Worm (Caenorhabditis elegans): ENCODE data around the gene Y59E9AL.36.

Y59E9AL.36 gene

DNA sequence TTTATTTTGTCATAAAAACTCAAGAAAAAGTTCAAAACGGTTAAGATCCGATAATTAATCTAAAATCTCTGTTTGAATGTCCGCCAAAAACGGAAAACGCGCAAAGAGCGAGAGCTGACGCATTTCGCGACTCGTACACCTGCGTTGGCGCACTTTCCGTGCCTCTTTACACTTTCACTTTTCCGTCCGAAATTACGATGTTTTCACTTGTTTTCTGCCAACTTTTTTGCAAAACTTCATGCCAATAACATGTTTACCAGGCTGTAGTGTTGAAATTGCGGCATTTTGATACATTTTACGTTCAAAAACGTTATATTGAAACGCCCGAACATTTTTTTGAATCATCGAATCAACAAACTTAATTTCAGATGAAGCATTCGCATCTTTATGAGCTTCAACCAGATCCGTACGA is 25.5 kb downstream of the Y59E9AL.36 start, which contains the start of gene W03F8.4 (continued):
- TF ChIP-seq R02D3.7 (tag; optimal IDR thresholded peaks at IDR 0.05) (peak; percentile 76), ceh-16 (tag; optimal IDR thresholded peaks at IDR 0.05) (peak; percentile 82), ceh-82 (tag; optimal IDR thresholded peaks at IDR 0.05) (peak; percentile 63), skn-1 (tag; optimal IDR thresholded peaks at IDR 0.05) (peak; percentile 59), nhr-25 (tag; optimal IDR thresholded peaks at IDR 0.05) (peak; percentile 96), sma-9 (GFP tag; optimal IDR thresholded peaks at IDR 0.05) (peak; percentile 96), sma-9 (tag; optimal IDR thresholded peaks at IDR 0.05) (no peak), F13H6.1 (tag; optimal IDR thresholded peaks at IDR 0.05) (peak; percentile 93), aly-2 (tag; optimal IDR thresholded peaks at IDR 0.05) (no peak), ztf-1 (GFP tag; conservative IDR thresholded peaks at IDR 0.05) (no peak), nhr-12 (tag; optimal IDR thresholded peaks at IDR 0.05) (peak; percentile 51), alr-1 (tag; optimal IDR thresholded peaks at IDR 0.05) (no peak), peb-1 (tag; optimal IDR thresholded peaks at IDR 0.05) (no peak), Y55F3AM.14 (GFP tag; optimal IDR thresholded peaks at IDR 0.05) (peak; percentile 72), sma-3 (GFP tag; optimal IDR thresholded peaks at IDR 0.05) (peak; percentile 97), egl-27 (tag; optimal IDR thresholded peaks at IDR 0.05) (peak; percentile 68)

DNA sequence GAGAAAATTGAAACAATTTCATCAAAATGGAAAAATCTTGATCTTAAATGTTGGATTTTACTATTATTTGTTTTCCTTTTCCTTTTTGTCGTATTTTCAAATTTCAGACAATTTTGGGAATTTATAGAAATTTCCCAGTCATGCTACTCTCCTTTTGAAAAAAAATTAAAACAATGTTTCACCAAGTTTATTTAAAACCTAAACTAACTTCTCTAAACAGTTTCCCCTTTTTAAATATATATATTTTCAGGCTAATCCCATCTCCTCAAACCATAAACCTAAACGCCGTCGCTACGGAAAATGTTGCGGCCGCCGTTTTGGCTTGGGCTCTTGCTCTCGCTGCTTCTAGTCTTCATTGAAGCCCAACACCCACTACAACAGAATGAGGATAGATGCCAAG is 36.2 kb downstream of the Y59E9AL.36 start, which contains the start of gene lam-1:
Gene lam-1 (plus strand): TSS at position 301 of the 400 bp plus-strand sequence.
- TF ChIP-seq nhr-237 (tag; optimal IDR thresholded peaks at IDR 0.05) (no peak), sem-4 (tag; optimal IDR thresholded peaks at IDR 0.05) (no peak), snpc-4 (tag; optimal IDR thresholded peaks at IDR 0.05) (no peak)

DNA sequence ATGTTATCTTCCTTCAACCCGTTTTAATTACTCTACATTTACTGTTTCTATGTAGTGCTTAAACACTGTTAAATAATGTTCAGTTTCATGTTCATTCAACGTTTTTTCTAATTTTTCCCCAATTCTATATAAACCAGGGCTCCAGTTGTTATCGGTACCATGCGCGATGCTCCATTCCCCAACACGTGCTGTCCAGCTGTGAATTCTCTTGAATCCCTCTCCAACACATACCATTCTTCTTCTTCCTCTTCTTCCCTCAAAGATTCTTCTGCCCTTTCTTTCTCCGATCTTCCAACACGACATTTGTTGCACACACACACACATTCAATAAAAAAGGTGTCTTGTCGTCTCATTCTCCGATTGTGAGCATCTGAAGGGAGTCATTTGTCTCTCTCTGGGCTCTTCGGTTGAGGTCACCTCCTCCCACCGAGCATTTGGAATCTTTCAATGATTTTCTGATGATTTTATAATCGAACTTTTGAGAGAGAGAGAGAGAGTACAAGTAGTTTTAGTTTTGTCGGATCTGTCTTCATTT is 37.2 kb downstream of the Y59E9AL.36 start:
- TF ChIP-seq blmp-1 (tag; optimal IDR thresholded peaks at IDR 0.05; ENCODE audit: insufficient read depth) (no peak), nhr-6 (tag; optimal IDR thresholded peaks at IDR 0.05) (no peak), lin-11 (tag; optimal IDR thresholded peaks at IDR 0.05) (no peak), nhr-23 (tag; optimal IDR thresholded peaks at IDR 0.05) (no peak), crh-2 (tag; optimal IDR thresholded peaks at IDR 0.05) (no peak), nhr-129 (tag; optimal IDR thresholded peaks at IDR 0.05) (peak; percentile 3), ama-1 (optimal IDR thresholded peaks at IDR 0.05) (no peak), ceh-82 (tag; optimal IDR thresholded peaks at IDR 0.05) (no peak), ztf-11 (tag; optimal IDR thresholded peaks at IDR 0.05) (no peak), ceh-16 (tag; optimal IDR thresholded peaks at IDR 0.05) (no peak), F13H6.1 (tag; optimal IDR thresholded peaks at IDR 0.05) (peak; percentile 9), unc-62 (GFP tag; optimal IDR thresholded peaks at IDR 0.05) (no peak), sma-3 (GFP tag; optimal IDR thresholded peaks at IDR 0.05) (no peak), ztf-1 (GFP tag; conservative IDR thresholded peaks at IDR 0.05) (no peak)

- TF ChIP-seq nhr-129 (tag; optimal IDR thresholded peaks at IDR 0.05): peak; percentile 68
- no peak for TF ChIP-seq unc-62 (GFP tag; optimal IDR thresholded peaks at IDR 0.05)
- no peak for TF ChIP-seq dmd-4 (tag; optimal IDR thresholded peaks at IDR 0.05)
- TF ChIP-seq F13H6.1 (tag; optimal IDR thresholded peaks at IDR 0.05): peak; percentile 68
- no peak for TF ChIP-seq elt-3 (tag; optimal IDR thresholded peaks at IDR 0.05)
- TF ChIP-seq mbf-1 (tag; optimal IDR thresholded peaks at IDR 0.05): no peak
- no peak for TF ChIP-seq unc-55 (GFP tag; optimal IDR thresholded peaks at IDR 0.05)
- peak; percentile 48 for TF ChIP-seq C34F6.9 (tag; optimal IDR thresholded peaks at IDR 0.05)
- TF ChIP-seq egl-27 (tag; optimal IDR thresholded peaks at IDR 0.05): no peak
- TF ChIP-seq sma-9 (GFP tag; optimal IDR thresholded peaks at IDR 0.05): peak; percentile 41
- no peak for TF ChIP-seq sma-9 (tag; optimal IDR thresholded peaks at IDR 0.05)
These were observed 39.9 kb downstream of the Y59E9AL.36 start for ce11 chrIV:5169335-5169734.

- TF ChIP-seq mbf-1 (tag; optimal IDR thresholded peaks at IDR 0.05) (no peak), gmeb-1 (tag; optimal IDR thresholded peaks at IDR 0.05) (no peak), ztf-11 (tag; optimal IDR thresholded peaks at IDR 0.05) (no peak), ama-1 (optimal IDR thresholded peaks at IDR 0.05) (no peak), ZK546.5 (tag; optimal IDR thresholded peaks at IDR 0.05) (no peak), crh-2 (tag; optimal IDR thresholded peaks at IDR 0.05) (no peak), dmd-4 (tag; optimal IDR thresholded peaks at IDR 0.05) (no peak), elt-3 (tag; optimal IDR thresholded peaks at IDR 0.05) (no peak), ztf-4 (tag; optimal IDR thresholded peaks at IDR 0.05) (no peak), unc-39 (tag; optimal IDR thresholded peaks at IDR 0.05) (no peak), alr-1 (tag; optimal IDR thresholded peaks at IDR 0.05) (no peak), sem-4 (tag; optimal IDR thresholded peaks at IDR 0.05) (no peak), elt-1 (tag; optimal IDR thresholded peaks at IDR 0.05) (no peak), nhr-11 (tag; optimal IDR thresholded peaks at IDR 0.05) (no peak), sma-9 (GFP tag; optimal IDR thresholded peaks at IDR 0.05) (no peak), sma-9 (tag; optimal IDR thresholded peaks at IDR 0.05) (no peak), nhr-77 (tag; optimal IDR thresholded peaks at IDR 0.05) (no peak), mab-5 (tag; optimal IDR thresholded peaks at IDR 0.05) (no peak), nhr-25 (tag; optimal IDR thresholded peaks at IDR 0.05) (no peak), mdl-1 (tag; optimal IDR thresholded peaks at IDR 0.05) (no peak)
These were observed 43.3 kb downstream of the Y59E9AL.36 start, which contains the start of gene ptp-5.1 for ce11 chrIV:5166030-5166429. Gene ptp-5.1 (plus strand): TSS chrIV:5166330.
